Worm (Caenorhabditis elegans): ENCODE results near the gene nhr-274.

Gene nhr-274

DNA sequence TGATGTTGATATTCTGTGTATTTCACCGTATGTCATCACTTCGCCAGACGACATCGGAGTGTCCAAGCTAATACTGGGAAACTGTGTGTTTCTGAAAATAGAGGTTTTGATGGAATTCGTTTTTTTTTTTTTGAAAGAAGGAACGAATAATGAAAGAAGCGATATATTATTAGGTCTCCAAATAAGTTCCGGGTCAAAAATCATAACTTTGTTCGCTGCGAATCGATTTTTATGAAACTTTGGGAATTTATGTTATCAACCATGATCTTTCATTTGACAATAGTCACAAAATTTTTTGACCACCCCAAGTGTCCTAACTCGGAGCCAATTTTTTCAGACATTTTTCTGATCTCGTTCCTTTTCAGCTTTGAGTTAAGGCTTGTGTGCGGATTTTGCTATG is at the start of gene nhr-274:
Gene nhr-274 (minus strand): TSS at position 101 of the 400 bp plus-strand sequence.
- 0 out of 2 replicates have a peak, but pooled peaks have one; percentile 5 for TF ChIP-seq D1046.2 (GFP tag; IDR thresholded peaks at IDR 0.05)

- no peak for TF ChIP-seq daf-16 (GFP tag; optimal IDR thresholded peaks at IDR 0.05)
- no peak for TF ChIP-seq daf-16 (tag; optimal IDR thresholded peaks at IDR 0.05)
- no peak for TF ChIP-seq hmg-1.1 (GFP tag; IDR thresholded peaks at IDR 0.05)
- TF ChIP-seq lir-3 (tag; optimal IDR thresholded peaks at IDR 0.05): no peak
- TF ChIP-seq set-16 (GFP tag; IDR thresholded peaks at IDR 0.05): no peak
- TF ChIP-seq fkh-10 (GFP tag; optimal IDR thresholded peaks at IDR 0.05): peak; percentile 36
Observed at ce11 chrIV:1691651-1692050, 46.6 kb upstream of the nhr-274 start.

- TF ChIP-seq fkh-10 (GFP tag; optimal IDR thresholded peaks at IDR 0.05): no peak
- TF ChIP-seq ces-1 (GFP tag; optimal IDR thresholded peaks at IDR 0.05): no peak
- no peak for TF ChIP-seq dmd-8 (GFP tag; IDR thresholded peaks at IDR 0.05)
- TF ChIP-seq vab-7 (GFP tag; IDR thresholded peaks at IDR 0.05): no peak
- TF ChIP-seq ztf-7 (tag; optimal IDR thresholded peaks at IDR 0.05): no peak
- no peak for TF ChIP-seq lsy-2 (tag; optimal IDR thresholded peaks at IDR 0.05)
- peak; percentile 59 for TF ChIP-seq unc-130 (GFP tag; optimal IDR thresholded peaks at IDR 0.05)
- no peak for TF ChIP-seq php-3 (GFP tag; IDR thresholded peaks at IDR 0.05)
- TF ChIP-seq hif-1 (tag; optimal IDR thresholded peaks at IDR 0.05): peak in 1 of 2 experiments; percentile 35
- no peak for TF ChIP-seq snpc-1.2 (GFP tag; IDR thresholded peaks at IDR 0.05)
- TF ChIP-seq unc-39 (tag; optimal IDR thresholded peaks at IDR 0.05): no peak
- TF ChIP-seq spr-1 (tag; optimal IDR thresholded peaks at IDR 0.05): no peak
- 0 out of 2 replicates have a peak, but pooled peaks have one; percentile 21 for TF ChIP-seq Y48G9A.11 (GFP tag; IDR thresholded peaks at IDR 0.05)
- 0 out of 2 replicates have a peak, but pooled peaks have one; percentile 15 for TF ChIP-seq dmd-9 (GFP tag; IDR thresholded peaks at IDR 0.05)
- TF ChIP-seq snpc-4 (tag; optimal IDR thresholded peaks at IDR 0.05): no peak
- TF ChIP-seq madf-5 (GFP tag; IDR thresholded peaks at IDR 0.05): no peak
- no peak for TF ChIP-seq ceh-44 (GFP tag; IDR thresholded peaks at IDR 0.05)
- no peak for TF ChIP-seq ama-1 (optimal IDR thresholded peaks at IDR 0.05)
- no peak for TF ChIP-seq gei-8 (GFP tag; optimal IDR thresholded peaks at IDR 0.05)
Observed at ce11 chrIV:1687151-1687550, 42.1 kb upstream of the nhr-274 start.

ce11 chrIV:1682066-1682465 is 37.0 kb upstream of the nhr-274 start, which contains the start of gene Y41D4B.24:
Y41D4B.24 (minus strand) TSS chrIV:1682166.
- TF ChIP-seq dmd-9 (GFP tag; IDR thresholded peaks at IDR 0.05) (no peak), ceh-32 (tag; optimal IDR thresholded peaks at IDR 0.05; ENCODE audit: poor library complexity) (no peak), skn-1 (tag; optimal IDR thresholded peaks at IDR 0.05) (no peak), mdt-29 (GFP tag; IDR thresholded peaks at IDR 0.05) (no peak), T20F7.1 (GFP tag; optimal IDR thresholded peaks at IDR 0.05) (no peak), lin-15B (tag; optimal IDR thresholded peaks at IDR 0.05) (no peak), pqm-1 (tag; optimal IDR thresholded peaks at IDR 0.05) (no peak), F37D6.2 (tag; optimal IDR thresholded peaks at IDR 0.05) (no peak), nhr-6 (tag; optimal IDR thresholded peaks at IDR 0.05) (no peak), unc-62 (GFP tag; optimal IDR thresholded peaks at IDR 0.05 in 1 of 2) (no peak), unc-62 (tag; optimal IDR thresholded peaks at IDR 0.05) (no peak), F44E2.7 (GFP tag; IDR thresholded peaks at IDR 0.05) (no peak), ztf-11 (tag; optimal IDR thresholded peaks at IDR 0.05) (no peak), mxl-3 (GFP tag; optimal IDR thresholded peaks at IDR 0.05) (no peak)

Data from whole organism, L4 larva.